Worm (Caenorhabditis elegans) whole organism, dauer: Measurements from ENCODE around the gene R08C7.12.

ENCODE experiments used
- unc-62 ChIP-seq: sonication (generic microtip); optimal IDR thresholded peaks from 2 replicates; lab custom pipeline; 2017; ENCODE audit warnings: missing biosample characterization, missing genetic modification reagents, missing genetic modification characterization

R08C7.12 gene

DNA sequence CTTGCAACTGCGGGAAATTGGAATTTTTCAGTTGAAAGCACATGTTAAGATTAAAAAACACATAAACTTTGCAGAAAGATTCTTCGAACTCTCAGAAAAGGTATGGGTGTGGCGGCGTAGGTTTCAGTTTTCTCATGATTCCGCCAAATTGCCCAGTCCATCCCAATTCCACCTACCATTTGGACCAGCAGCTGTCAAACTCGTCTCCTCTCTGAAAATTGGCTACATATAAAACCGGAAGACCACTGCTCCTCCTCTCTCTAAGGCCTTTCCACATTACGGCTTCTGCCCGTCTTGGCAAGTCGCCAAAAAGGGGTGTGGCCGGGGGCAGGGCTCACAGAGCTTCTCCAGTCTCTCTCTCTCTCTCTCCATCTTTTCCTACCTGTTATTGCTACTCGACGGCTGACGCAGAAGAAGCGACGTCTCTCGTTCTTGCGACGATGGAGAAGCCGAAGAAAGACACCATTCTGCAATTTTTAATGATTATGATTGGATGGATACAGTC lies 40.7 kb downstream of the R08C7.12 start, which contains the start of gene ZK180.7:
TSS of gene ZK180.7 (plus strand) at position 395 of the 505 bp plus-strand sequence.
- no peak for TF ChIP-seq unc-62 (GFP tag; lab: Kevin White, UChicago)

DNA sequence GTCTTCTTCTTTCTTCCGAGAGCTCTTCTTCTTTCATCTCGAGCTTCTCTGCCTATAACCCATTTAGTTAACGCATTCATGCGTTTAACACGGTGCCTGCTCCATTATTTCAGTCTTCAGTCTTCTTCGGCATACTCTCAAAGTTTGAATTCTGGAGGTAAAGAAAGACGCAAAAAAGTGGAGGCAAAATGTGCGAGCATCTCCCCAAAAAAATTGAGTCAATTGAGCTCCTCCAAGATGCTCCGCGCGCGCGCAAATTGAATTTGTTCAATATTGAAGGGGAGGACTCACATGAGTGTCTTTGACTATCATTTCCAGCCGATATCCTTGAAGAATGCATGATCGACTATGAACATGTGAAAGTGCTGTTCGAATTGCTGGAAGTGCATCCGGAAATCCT lies 55.5 kb downstream of the R08C7.12 start:
- TF ChIP-seq unc-62 (GFP tag; lab: Kevin White, UChicago), result no peak

DNA sequence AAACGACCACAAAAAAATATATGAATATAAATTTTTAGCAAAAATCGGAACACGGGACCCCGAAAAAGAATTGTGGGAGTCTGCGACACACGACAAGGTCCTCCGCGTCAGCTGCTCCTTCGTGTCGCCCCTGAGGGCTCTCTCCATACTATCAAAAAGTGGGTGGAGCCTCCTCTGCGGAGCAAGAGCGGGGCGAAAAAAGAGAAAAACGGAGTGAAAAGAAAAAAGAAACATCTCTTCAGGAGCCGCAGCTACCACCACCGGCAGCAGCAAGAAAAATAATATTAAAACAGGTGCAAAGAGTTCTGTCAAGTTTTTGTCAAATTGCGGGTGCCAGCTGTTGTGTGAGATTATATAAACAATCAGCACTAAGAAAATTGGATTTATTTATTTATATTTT lies 57.1 kb downstream of the R08C7.12 start, which contains the start of gene gbb-2:
TSS of gene gbb-2 (minus strand) at position 112 of the 400 bp plus-strand sequence.
- TF ChIP-seq unc-62 (GFP tag; lab: Kevin White, UChicago), result no peak
